Worm (Caenorhabditis elegans): ENCODE results near the gene F17H10.4.

The F17H10.4 gene

DNA sequence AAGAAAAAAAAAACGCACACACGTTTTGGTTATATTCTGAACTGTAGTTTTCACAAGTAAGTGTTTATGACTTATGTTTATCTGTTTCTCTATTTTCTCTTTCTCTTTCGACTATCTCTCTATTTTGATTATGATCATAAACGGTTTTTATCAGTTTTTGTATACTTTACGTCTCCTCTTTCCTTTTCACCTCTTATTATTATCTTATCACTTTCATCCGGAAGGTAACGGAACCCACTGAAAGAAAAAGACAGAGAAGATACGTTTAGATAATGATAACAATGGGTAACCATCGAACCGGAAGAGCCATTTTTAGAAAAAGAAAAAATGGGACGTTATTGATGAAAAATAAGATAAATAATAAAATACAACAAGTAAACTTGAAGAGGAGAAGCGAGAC, 39.4 kb upstream of the F17H10.4 start (continued):
- TF ChIP-seq attf-4 (tag; optimal IDR thresholded peaks at IDR 0.05) (no peak), php-3 (GFP tag; IDR thresholded peaks at IDR 0.05) (peak; percentile 92), mdt-29 (GFP tag; IDR thresholded peaks at IDR 0.05) (no peak), nhr-11 (tag; optimal IDR thresholded peaks at IDR 0.05) (no peak), arid-1 (GFP tag; conservative IDR thresholded peaks at IDR 0.05) (no peak), set-16 (GFP tag; IDR thresholded peaks at IDR 0.05) (no peak), nhr-10 (tag; optimal IDR thresholded peaks at IDR 0.05) (peak; percentile 50), Y5F2A.4 (GFP tag; optimal IDR thresholded peaks at IDR 0.05) (no peak), jun-1 (tag; optimal IDR thresholded peaks at IDR 0.05) (peak; percentile 35), ceh-32 (tag; optimal IDR thresholded peaks at IDR 0.05; ENCODE audit: poor library complexity) (no peak), ceh-62 (tag; optimal IDR thresholded peaks at IDR 0.05) (no peak)

DNA sequence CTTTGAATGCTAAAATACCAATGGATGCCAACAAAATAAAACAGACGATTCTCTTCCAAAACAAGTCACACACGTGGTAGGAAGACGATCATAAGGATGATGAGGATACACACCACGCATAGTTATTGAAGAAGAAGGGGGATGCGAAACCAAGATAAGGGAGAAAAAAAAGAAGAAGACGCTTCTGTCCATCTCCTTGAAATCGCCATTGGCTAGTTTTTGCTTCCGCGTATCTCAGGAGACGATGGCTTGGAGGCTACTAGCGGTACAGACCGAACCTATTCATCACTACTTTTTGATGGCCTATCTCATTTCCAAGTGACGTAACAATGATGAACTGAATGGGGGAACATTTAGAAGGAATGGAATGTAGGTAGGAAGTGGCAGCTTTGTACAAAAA, 38.0 kb upstream of the F17H10.4 start:
- TF ChIP-seq Y48G9A.11 (GFP tag; IDR thresholded peaks at IDR 0.05) = no peak
- TF ChIP-seq hlh-30 (tag; optimal IDR thresholded peaks at IDR 0.05; ENCODE audit: insufficient read depth) = peak; percentile 82
- 0 out of 2 replicates have a peak, but pooled peaks have one; percentile 28 for TF ChIP-seq hmg-1.1 (GFP tag; IDR thresholded peaks at IDR 0.05)
- TF ChIP-seq ztf-7 (tag; optimal IDR thresholded peaks at IDR 0.05) = no peak
- TF ChIP-seq lsy-2 (tag; optimal IDR thresholded peaks at IDR 0.05) = peak in 1 of 2 experiments; percentile 14
- no peak for TF ChIP-seq vab-7 (GFP tag; IDR thresholded peaks at IDR 0.05)
- TF ChIP-seq dmd-6 (GFP tag; IDR thresholded peaks at IDR 0.05) = peak; percentile 22
- TF ChIP-seq dmd-9 (GFP tag; IDR thresholded peaks at IDR 0.05) = no peak
- no peak for TF ChIP-seq zfp-3 (GFP tag; conservative IDR thresholded peaks at IDR 0.05)
- TF ChIP-seq ZK546.5 (tag; optimal IDR thresholded peaks at IDR 0.05) = no peak
- no peak for TF ChIP-seq php-3 (GFP tag; IDR thresholded peaks at IDR 0.05)
- no peak for TF ChIP-seq tra-1 (GFP tag; IDR thresholded peaks at IDR 0.05)
- no peak for TF ChIP-seq nhr-41 (GFP tag; IDR thresholded peaks at IDR 0.05)
- TF ChIP-seq snpc-1.2 (GFP tag; IDR thresholded peaks at IDR 0.05) = no peak
- TF ChIP-seq ceh-32 (tag; optimal IDR thresholded peaks at IDR 0.05; ENCODE audit: poor library complexity) = no peak
- no peak for TF ChIP-seq nhr-237 (tag; optimal IDR thresholded peaks at IDR 0.05)
- peak; percentile 73 for TF ChIP-seq hlh-11 (tag; optimal IDR thresholded peaks at IDR 0.05)
- TF ChIP-seq nhr-48 (tag; optimal IDR thresholded peaks at IDR 0.05) = peak; percentile 10
- no peak for TF ChIP-seq hif-1 (tag; optimal IDR thresholded peaks at IDR 0.05)
- no peak for TF ChIP-seq pqm-1 (tag; optimal IDR thresholded peaks at IDR 0.05)
- TF ChIP-seq ceh-20 (GFP tag; IDR thresholded peaks at IDR 0.05) = no peak
- no peak for TF ChIP-seq Y5F2A.4 (GFP tag; optimal IDR thresholded peaks at IDR 0.05)
- no peak for TF ChIP-seq egl-27 (tag; optimal IDR thresholded peaks at IDR 0.05)
- TF ChIP-seq lin-13 (GFP tag; optimal IDR thresholded peaks at IDR 0.05) = no peak
- peak; percentile 83 for TF ChIP-seq mxl-3 (GFP tag; optimal IDR thresholded peaks at IDR 0.05)
- no peak for TF ChIP-seq nhr-102 (tag; optimal IDR thresholded peaks at IDR 0.05)
- no peak for TF ChIP-seq tag-97 (GFP tag; IDR thresholded peaks at IDR 0.05)
- TF ChIP-seq ceh-82 (tag; optimal IDR thresholded peaks at IDR 0.05) = no peak
- no peak for TF ChIP-seq duxl-1 (tag; optimal IDR thresholded peaks at IDR 0.05; ENCODE audit: poor library complexity)
- no peak for TF ChIP-seq zfp-2 (tag; optimal IDR thresholded peaks at IDR 0.05)
- no peak for TF ChIP-seq daf-8 (GFP tag; IDR thresholded peaks at IDR 0.05)
- no peak for TF ChIP-seq dmd-8 (GFP tag; IDR thresholded peaks at IDR 0.05)
- no peak for TF ChIP-seq madf-5 (GFP tag; IDR thresholded peaks at IDR 0.05)
- TF ChIP-seq ZK337.2 (GFP tag; IDR thresholded peaks at IDR 0.05) = no peak
- TF ChIP-seq F49E8.2 (tag; optimal IDR thresholded peaks at IDR 0.05; ENCODE audit: borderline replicate concordance) = no peak
- TF ChIP-seq dve-1 (tag; optimal IDR thresholded peaks at IDR 0.05; ENCODE audit: insufficient read depth) = peak; percentile 14
- no peak for TF ChIP-seq T20F7.1 (GFP tag; optimal IDR thresholded peaks at IDR 0.05)
- no peak for TF ChIP-seq dpl-1 (GFP tag; optimal IDR thresholded peaks at IDR 0.05)
- no peak for TF ChIP-seq F44E2.7 (GFP tag; IDR thresholded peaks at IDR 0.05)
- no peak for TF ChIP-seq F26F4.8 (GFP tag; conservative IDR thresholded peaks at IDR 0.05)
- no peak for TF ChIP-seq daf-19 (GFP tag; conservative IDR thresholded peaks at IDR 0.05)
- no peak for TF ChIP-seq zip-11 (GFP tag; IDR thresholded peaks at IDR 0.05)

Data from whole organism, L4 larva.